Worm (Caenorhabditis elegans) whole organism, late embryonic: ENCODE results near the gene skr-5.

Source experiments
- C38D4.7 ChIP-seq: fragments of 200-800 bp; sonication (Bioruptor generic); optimal IDR thresholded peaks from 2 replicates; lab custom pipeline; 2018; ENCODE audit warnings: mild to moderate bottlenecking, missing genetic modification characterization, moderate library complexity, missing compliant biosample characterization
- T23F11.4 ChIP-seq: fragments of 200-800 bp; sonication (Bioruptor generic); optimal IDR thresholded peaks from 2 replicates; lab custom pipeline; 2018; ENCODE audit warnings: mild to moderate bottlenecking, missing genetic modification characterization, missing compliant biosample characterization
- Y22D7AL.16 ChIP-seq: sonication (generic microtip); optimal IDR thresholded peaks from 2 replicates; lab custom pipeline; 2016; ENCODE audit warnings: missing genetic modification characterization, missing compliant biosample characterization
- ahr-1 ChIP-seq: sonication (generic microtip); optimal IDR thresholded peaks from 2 replicates; lab custom pipeline; 2016; ENCODE audit warnings: missing genetic modification characterization, missing compliant biosample characterization
- ama-1 ChIP-seq: fragments of 150-350 bp; optimal IDR thresholded peaks from 2 replicates; lab custom pipeline; 2014
- ceh-18 ChIP-seq: sonication (generic microtip); optimal IDR thresholded peaks from 2 replicates; lab custom pipeline; 2016; ENCODE audit warnings: missing genetic modification characterization, missing compliant biosample characterization
- ceh-2 ChIP-seq: sonication (generic microtip); optimal IDR thresholded peaks from 2 replicates; lab custom pipeline; 2016; ENCODE audit warnings: missing genotype, missing genetic modification characterization, missing compliant biosample characterization
- ceh-22 ChIP-seq: sonication (generic microtip); optimal IDR thresholded peaks from 2 replicates; lab custom pipeline; 2017; ENCODE audit warnings: missing biosample characterization, missing genetic modification characterization
- ceh-24 ChIP-seq: sonication (generic microtip); optimal IDR thresholded peaks from 2 replicates; lab custom pipeline; 2016; ENCODE audit warnings: mild to moderate bottlenecking, missing genetic modification characterization, missing compliant biosample characterization
- ceh-30 ChIP-seq: fragments of 150-350 bp; optimal IDR thresholded peaks from 2 replicates; lab custom pipeline; 2014; ENCODE audit warnings: missing biosample characterization, missing genetic modification characterization
- ceh-34 ChIP-seq: sonication (generic microtip); optimal IDR thresholded peaks from 2 replicates; lab custom pipeline; 2016; ENCODE audit warnings: mild to moderate bottlenecking, missing genetic modification characterization, missing compliant biosample characterization
- ceh-48 ChIP-seq: sonication (generic microtip); optimal IDR thresholded peaks from 2 replicates; lab custom pipeline; 2016; ENCODE audit warnings: missing genetic modification characterization, inconsistent platforms, missing compliant biosample characterization
- ceh-9 ChIP-seq: sonication (generic microtip); optimal IDR thresholded peaks from 2 replicates; lab custom pipeline; 2016; ENCODE audit warnings: mild to moderate bottlenecking, missing genetic modification characterization, inconsistent platforms, missing compliant biosample characterization
- che-1 ChIP-seq: sonication (generic microtip); optimal IDR thresholded peaks from 2 replicates; lab custom pipeline; 2016; ENCODE audit warnings: mild to moderate bottlenecking, missing genetic modification characterization, missing compliant biosample characterization
- dmd-4 ChIP-seq: sonication (generic microtip); optimal IDR thresholded peaks from 2 replicates; lab custom pipeline; 2016; ENCODE audit warnings: borderline replicate concordance, missing genetic modification characterization, missing compliant biosample characterization
- dve-1 ChIP-seq: sonication (generic microtip); optimal IDR thresholded peaks from 2 replicates; lab custom pipeline; 2017; ENCODE audit warnings: antibody characterized with exemption, mild to moderate bottlenecking, missing genetic modification characterization, missing compliant biosample characterization
- elt-2 ChIP-seq: sonication (generic microtip); optimal IDR thresholded peaks from 2 replicates; lab custom pipeline; 2016; ENCODE audit warnings: missing genetic modification reagents, missing genetic modification characterization, missing compliant biosample characterization
- elt-4 ChIP-seq: sonication (generic microtip); optimal IDR thresholded peaks from 2 replicates; lab custom pipeline; 2016; ENCODE audit warnings: missing genetic modification characterization, missing compliant biosample characterization
- ets-4 ChIP-seq: sonication (generic microtip); optimal IDR thresholded peaks from 2 replicates; lab custom pipeline; 2016; ENCODE audit warnings: missing genetic modification characterization, missing compliant biosample characterization
- eyg-1 ChIP-seq: sonication (generic microtip); optimal IDR thresholded peaks from 2 replicates; lab custom pipeline; 2016; ENCODE audit warnings: missing genotype, missing genetic modification characterization, missing compliant biosample characterization
- fkh-6 ChIP-seq: sonication (generic microtip); optimal IDR thresholded peaks from 2 replicates; lab custom pipeline; 2016; ENCODE audit warnings: missing genetic modification characterization, missing compliant biosample characterization
- gmeb-2 ChIP-seq: sonication (generic microtip); optimal IDR thresholded peaks from 2 replicates; lab custom pipeline; 2016; ENCODE audit warnings: missing genetic modification characterization, inconsistent platforms, missing compliant biosample characterization
- hlh-13 ChIP-seq: fragments of 200-800 bp; sonication (Bioruptor generic); optimal IDR thresholded peaks from 2 replicates; lab custom pipeline; 2018; ENCODE audit warnings: mild to moderate bottlenecking, missing genetic modification characterization, missing compliant biosample characterization
- hlh-15 ChIP-seq: sonication (generic microtip); optimal IDR thresholded peaks from 2 replicates; lab custom pipeline; 2016; ENCODE audit warnings: missing genetic modification characterization, missing compliant biosample characterization
- hlh-30 ChIP-seq: sonication (generic microtip); optimal IDR thresholded peaks from 2 replicates; lab custom pipeline; 2017; ENCODE audit warnings: antibody characterized with exemption, missing genetic modification characterization, missing compliant biosample characterization; ENCODE audit not compliant: insufficient read depth
- hlh-6 ChIP-seq: sonication (generic microtip); optimal IDR thresholded peaks from 2 replicates; lab custom pipeline; 2016; ENCODE audit warnings: missing genotype, missing genetic modification characterization, missing compliant biosample characterization
- hlh-8 ChIP-seq: sonication (generic microtip); optimal IDR thresholded peaks from 2 replicates; lab custom pipeline; 2016; ENCODE audit warnings: missing genotype, missing genetic modification characterization, missing compliant biosample characterization
- nhr-232 ChIP-seq: sonication (generic microtip); optimal IDR thresholded peaks from 2 replicates; lab custom pipeline; 2016; ENCODE audit warnings: missing genetic modification characterization, missing compliant biosample characterization
- npax-4 ChIP-seq: sonication (generic microtip); optimal IDR thresholded peaks from 2 replicates; lab custom pipeline; 2016; ENCODE audit warnings: missing genetic modification characterization, missing compliant biosample characterization
- pat-9 ChIP-seq: fragments of 200-800 bp; sonication (Bioruptor generic); optimal IDR thresholded peaks from 2 replicates; lab custom pipeline; 2018; ENCODE audit warnings: mild to moderate bottlenecking, missing genetic modification characterization, moderate library complexity, missing compliant biosample characterization
- pax-1 ChIP-seq: fragments of 150-350 bp; optimal IDR thresholded peaks from 2 replicates; lab custom pipeline; 2014; ENCODE audit warnings: missing biosample characterization, missing genetic modification characterization
- pha-2 ChIP-seq: sonication (generic microtip); optimal IDR thresholded peaks from 2 replicates; lab custom pipeline; 2017; ENCODE audit warnings: mild to moderate bottlenecking, missing genetic modification characterization, missing compliant biosample characterization
- pha-4 ChIP-seq: fragments of 150-350 bp; optimal IDR thresholded peaks from 2 replicates; lab custom pipeline; 2018; ENCODE audit warnings: missing biosample characterization, missing genetic modification reagents, missing genetic modification characterization
- pqm-1 ChIP-seq: sonication (generic microtip); optimal IDR thresholded peaks from 2 replicates; lab custom pipeline; 2016; ENCODE audit warnings: missing genetic modification characterization, missing compliant biosample characterization
- pros-1 ChIP-seq: fragments of 150-350 bp; optimal IDR thresholded peaks from 2 replicates; lab custom pipeline; 2014; ENCODE audit warnings: missing biosample characterization, missing genetic modification reagents, missing genetic modification characterization
- ref-2 ChIP-seq: sonication (generic microtip); optimal IDR thresholded peaks from 2 replicates; lab custom pipeline; 2016; ENCODE audit warnings: missing genetic modification characterization, missing compliant biosample characterization
- sox-4 ChIP-seq: sonication (generic microtip); optimal IDR thresholded peaks from 2 replicates; lab custom pipeline; 2017; ENCODE audit warnings: mild to moderate bottlenecking, missing genetic modification characterization, inconsistent platforms, missing compliant biosample characterization
- syd-9 ChIP-seq: sonication (generic microtip); optimal IDR thresholded peaks from 2 replicates; lab custom pipeline; 2016; ENCODE audit warnings: mild to moderate bottlenecking, missing genetic modification characterization, moderate library complexity, missing compliant biosample characterization
- tbx-7 ChIP-seq: sonication (generic microtip); optimal IDR thresholded peaks from 2 replicates; lab custom pipeline; 2016; ENCODE audit warnings: missing genotype, missing genetic modification characterization, missing compliant biosample characterization
- unc-55 ChIP-seq: sonication (generic microtip); optimal IDR thresholded peaks from 2 replicates; lab custom pipeline; 2017; ENCODE audit warnings: missing biosample characterization, missing genetic modification reagents, missing genetic modification characterization
- unc-86 ChIP-seq: sonication (generic microtip); optimal IDR thresholded peaks from 2 replicates; lab custom pipeline; 2016; ENCODE audit warnings: missing genetic modification characterization, missing compliant biosample characterization
- zip-5 ChIP-seq: sonication (generic microtip); optimal IDR thresholded peaks from 2 replicates; lab custom pipeline; 2016; ENCODE audit warnings: missing genetic modification characterization, missing compliant biosample characterization

skr-5 gene

DNA sequence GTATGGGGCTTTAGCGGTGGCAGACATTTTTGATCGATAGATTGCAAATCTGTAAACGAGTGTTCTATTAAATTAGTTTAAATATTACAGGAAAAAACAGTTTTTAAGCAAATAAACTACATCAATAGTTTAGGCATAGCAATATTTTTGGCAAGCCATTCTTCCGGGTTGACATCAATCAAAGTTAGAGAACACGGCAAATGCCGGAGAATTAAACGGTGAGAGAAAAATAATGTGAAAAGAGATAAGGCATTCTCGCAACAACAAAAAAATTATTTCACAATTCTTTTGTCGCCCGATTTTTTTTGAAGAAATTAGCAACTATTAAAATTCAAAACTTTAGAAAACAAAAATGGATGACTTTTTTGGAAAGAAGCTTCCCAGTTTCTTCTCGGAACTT lies 2.8 kb upstream of the skr-5 start, which contains the start of the genes fbxa-188 and fbxa-189:
fbxa-188 (minus strand) TSS at position 51 of the 400 bp plus-strand sequence.
fbxa-189 (plus strand) TSS at position 339 of the 400 bp plus-strand sequence.
- TF ChIP-seq ceh-48 (no peak), unc-86 (no peak), C38D4.7 (GFP tag; lab: Kevin White, UChicago) (no peak), pqm-1 (tag; lab: Kevin White, UChicago) (no peak), ets-4 (tag; lab: Kevin White, UChicago) (no peak), che-1 (tag; lab: Kevin White, UChicago) (no peak), hlh-30 (tag; lab: Kevin White, UChicago) (no peak), T23F11.4 (GFP tag; lab: Kevin White, UChicago) (no peak), pha-4 (tag; lab: Kevin White, UChicago) (no peak), elt-4 (tag; lab: Kevin White, UChicago) (no peak), hlh-15 (tag; lab: Kevin White, UChicago) (no peak), syd-9 (tag; lab: Kevin White, UChicago) (no peak), eyg-1 (tag; lab: Kevin White, UChicago) (no peak), unc-55 (GFP tag; lab: Kevin White, UChicago) (no peak), ama-1 (no peak)
- TF ChIP-seq, all 69 proteins: peak for 0

DNA sequence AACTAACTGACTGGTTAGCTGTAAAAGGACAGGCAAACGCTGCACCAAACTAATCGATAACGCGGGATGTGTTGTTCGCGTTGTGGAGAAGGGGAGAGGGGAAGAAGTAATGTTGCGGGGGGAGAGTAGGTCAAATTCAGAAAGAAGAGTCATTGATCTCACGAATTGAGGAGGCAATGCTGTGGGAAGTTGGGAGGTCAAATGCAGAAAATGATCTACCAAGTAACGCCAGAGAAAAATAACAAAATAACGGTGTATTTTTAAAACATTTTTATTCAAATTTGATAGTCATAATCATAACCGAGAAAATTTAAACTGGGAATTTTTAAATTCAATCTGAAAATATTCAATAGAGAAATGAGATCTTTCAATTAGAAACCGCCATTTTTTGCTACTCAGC lies 2.4 kb downstream of the skr-5 start, which contains the start of gene lsy-27:
lsy-27 (minus strand) TSS at position 101 of the 400 bp plus-strand sequence.
- no peak for TF ChIP-seq che-1 (tag; lab: Kevin White, UChicago)
- TF ChIP-seq ceh-30 (tag; lab: Kevin White, UChicago): no peak
- TF ChIP-seq hlh-13 (GFP tag; lab: Kevin White, UChicago): no peak
- TF ChIP-seq ceh-2 (tag; lab: Kevin White, UChicago): no peak
- no peak for TF ChIP-seq sox-4 (tag; lab: Kevin White, UChicago)
- no peak for TF ChIP-seq gmeb-2 (tag; lab: Kevin White, UChicago)
- no peak for TF ChIP-seq Y22D7AL.16 (tag; lab: Kevin White, UChicago)
- TF ChIP-seq ceh-48: no peak
- no peak for TF ChIP-seq pqm-1 (tag; lab: Kevin White, UChicago)
- no peak for TF ChIP-seq ref-2 (tag; lab: Kevin White, UChicago)
- no peak for TF ChIP-seq ceh-34 (tag; lab: Kevin White, UChicago)
- no peak for TF ChIP-seq hlh-8 (tag; lab: Kevin White, UChicago)
- no peak for TF ChIP-seq zip-5 (tag; lab: Kevin White, UChicago)
- TF ChIP-seq hlh-6 (tag; lab: Kevin White, UChicago): no peak
- no peak for TF ChIP-seq fkh-6 (tag; lab: Kevin White, UChicago)
- no peak for TF ChIP-seq pax-1 (tag; lab: Kevin White, UChicago)
- no peak for TF ChIP-seq pha-2
- no peak for TF ChIP-seq dmd-4 (tag; lab: Kevin White, UChicago)

- no peak for TF ChIP-seq hlh-13 (GFP tag; lab: Kevin White, UChicago)
- TF ChIP-seq elt-2 (tag; lab: Kevin White, UChicago): peak; percentile 70
Measured at ce11 chrV:17352827-17353373, 5.2 kb downstream of the skr-5 start, which contains the start of the genes fbxa-134 and F47H4.2. Gene fbxa-134, minus strand, starts transcription at chrV:17352870. Gene F47H4.2, plus strand, starts transcription at chrV:17353323.

ce11 chrV:17376639-17377038 lies 28.9 kb downstream of the skr-5 start, which contains the start of gene Y20C6A.1:
Gene Y20C6A.1, minus strand, starts transcription at chrV:17376745.
- TF ChIP-seq pat-9 (tag; lab: Kevin White, UChicago) (no peak), ceh-24 (tag; lab: Kevin White, UChicago) (no peak), npax-4 (tag; lab: Kevin White, UChicago) (no peak), ceh-34 (tag; lab: Kevin White, UChicago) (no peak), ceh-9 (tag; lab: Kevin White, UChicago) (no peak), ceh-22 (tag; lab: Kevin White, UChicago) (no peak), nhr-232 (no peak), ahr-1 (no peak), dve-1 (tag; lab: Kevin White, UChicago) (no peak), gmeb-2 (tag; lab: Kevin White, UChicago) (no peak), tbx-7 (tag; lab: Kevin White, UChicago) (no peak), pros-1 (tag; lab: Kevin White, UChicago) (no peak), ceh-18 (tag; lab: Kevin White, UChicago) (no peak)
